Worm (Caenorhabditis elegans) whole organism, L2 larva: ENCODE data around the gene F40E10.5.

Experiments
- C34F6.9 ChIP-seq: fragments of 150-350 bp; optimal IDR thresholded peaks from 2 replicates; lab custom pipeline; 2014; ENCODE audit warnings: missing biosample characterization, missing genetic modification characterization
- F13H6.1 ChIP-seq: sonication (generic microtip); optimal IDR thresholded peaks from 2 replicates; lab custom pipeline; 2016; ENCODE audit warnings: missing genetic modification characterization, missing compliant biosample characterization
- R02D3.7 ChIP-seq: fragments of 150-350 bp; optimal IDR thresholded peaks from 2 replicates; lab custom pipeline; 2014; ENCODE audit warnings: missing biosample characterization, missing genetic modification characterization
- ZK546.5 ChIP-seq: sonication (generic microtip); optimal IDR thresholded peaks from 2 replicates; lab custom pipeline; 2017; ENCODE audit warnings: missing biosample characterization, missing genetic modification characterization
- alr-1 ChIP-seq: fragments of 150-350 bp; optimal IDR thresholded peaks from 2 replicates; lab custom pipeline; 2014; ENCODE audit warnings: missing biosample characterization, missing genetic modification characterization
- ama-1 ChIP-seq: fragments of 150-350 bp; optimal IDR thresholded peaks from 2 replicates; lab custom pipeline; 2018; ENCODE audit warnings: inconsistent platforms
- blmp-1 ChIP-seq: sonication (generic microtip); optimal IDR thresholded peaks from 2 replicates; lab custom pipeline; 2017; ENCODE audit warnings: missing genetic modification characterization, mild to moderate bottlenecking, missing compliant biosample characterization, antibody characterized with exemption, moderate library complexity; ENCODE audit not compliant: insufficient read depth
- ceh-16 ChIP-seq: fragments of 150-350 bp; optimal IDR thresholded peaks from 2 replicates; lab custom pipeline; 2014; ENCODE audit warnings: missing biosample characterization, missing genetic modification characterization
- crh-2 ChIP-seq: sonication (generic microtip); optimal IDR thresholded peaks from 2 replicates; lab custom pipeline; 2017; ENCODE audit warnings: missing biosample characterization, missing genetic modification characterization
- dmd-4 ChIP-seq: sonication (generic microtip); optimal IDR thresholded peaks from 2 replicates; lab custom pipeline; 2017; ENCODE audit warnings: missing biosample characterization, missing genetic modification characterization
- egl-27 ChIP-seq: sonication (generic microtip); optimal IDR thresholded peaks from 3 replicates; lab custom pipeline; 2017; ENCODE audit warnings: missing biosample characterization, missing genetic modification reagents, missing genetic modification characterization
- elt-1 ChIP-seq: fragments of 150-350 bp; optimal IDR thresholded peaks from 2 replicates; lab custom pipeline; 2014; ENCODE audit warnings: missing biosample characterization, missing genetic modification characterization
- fos-1 ChIP-seq: fragments of 150-350 bp; optimal IDR thresholded peaks from 2 replicates; lab custom pipeline; 2014; ENCODE audit warnings: missing biosample characterization, missing genetic modification characterization
- gmeb-1 ChIP-seq: fragments of 150-350 bp; optimal IDR thresholded peaks from 2 replicates; lab custom pipeline; 2014; ENCODE audit warnings: missing biosample characterization, missing genetic modification characterization
- lin-13 ChIP-seq: fragments of 150-350 bp; optimal IDR thresholded peaks from 2 replicates; lab custom pipeline; 2014; ENCODE audit warnings: missing biosample characterization, missing genetic modification reagents, missing genetic modification characterization
- lin-39 ChIP-seq: fragments of 150-350 bp; optimal IDR thresholded peaks from 2 replicates; lab custom pipeline; 2014; ENCODE audit warnings: missing biosample characterization, missing genetic modification reagents, missing genetic modification characterization
- lsy-2 ChIP-seq, 2 experiments: fragments of 150-350 bp in 1 of 2; sonication (generic microtip) in 1 of 2; optimal IDR thresholded peaks; 2 replicates each; lab custom pipeline; 2014 to 2017; ENCODE audit warnings: missing biosample characterization in 2 of 2, missing genetic modification characterization in 2 of 2
- mbf-1 ChIP-seq: sonication (generic microtip); optimal IDR thresholded peaks from 2 replicates; lab custom pipeline; 2017; ENCODE audit warnings: missing biosample characterization, missing genetic modification characterization
- mdl-1 ChIP-seq, 2 experiments: fragments of 150-350 bp in 1 of 2; sonication (generic microtip) in 1 of 2; optimal IDR thresholded peaks; 2 replicates each; lab custom pipeline; 2017; ENCODE audit warnings: missing biosample characterization in 2 of 2, missing genetic modification characterization in 2 of 2
- nhr-11 ChIP-seq: fragments of 150-350 bp; optimal IDR thresholded peaks from 2 replicates; lab custom pipeline; 2014; ENCODE audit warnings: missing biosample characterization, missing genetic modification characterization
- nhr-12 ChIP-seq: fragments of 150-350 bp; optimal IDR thresholded peaks from 2 replicates; lab custom pipeline; 2014; ENCODE audit warnings: missing biosample characterization, missing genetic modification characterization
- nhr-129 ChIP-seq: fragments of 150-350 bp; optimal IDR thresholded peaks from 2 replicates; lab custom pipeline; 2014; ENCODE audit warnings: missing biosample characterization, missing genetic modification characterization
- nhr-21 ChIP-seq: fragments of 150-350 bp; optimal IDR thresholded peaks from 2 replicates; lab custom pipeline; 2014; ENCODE audit warnings: missing biosample characterization, missing genetic modification characterization
- nhr-237 ChIP-seq: fragments of 150-350 bp; optimal IDR thresholded peaks from 2 replicates; lab custom pipeline; 2014; ENCODE audit warnings: missing biosample characterization, missing genetic modification characterization
- nhr-6 ChIP-seq: fragments of 150-350 bp; optimal IDR thresholded peaks from 2 replicates; lab custom pipeline; 2014; ENCODE audit warnings: missing biosample characterization, missing genetic modification characterization
- sem-4 ChIP-seq: fragments of 150-350 bp; optimal IDR thresholded peaks from 2 replicates; lab custom pipeline; 2014; ENCODE audit warnings: missing biosample characterization, missing genetic modification reagents, missing genetic modification characterization
- skn-1 ChIP-seq: sonication (generic microtip); optimal IDR thresholded peaks from 2 replicates; lab custom pipeline; 2017; ENCODE audit warnings: missing biosample characterization, missing genetic modification characterization
- sma-3 ChIP-seq: sonication (generic microtip); optimal IDR thresholded peaks from 2 replicates; lab custom pipeline; 2016; ENCODE audit warnings: missing genetic modification reagents, missing genetic modification characterization, missing compliant biosample characterization
- sma-9 ChIP-seq, 2 experiments: fragments of 150-350 bp in 1 of 2; sonication (generic microtip) in 1 of 2; optimal IDR thresholded peaks; 2 replicates each; lab custom pipeline; 2014 to 2016; ENCODE audit warnings: missing genetic modification characterization in 2 of 2, mild to moderate bottlenecking in 1 of 2, missing biosample characterization in 1 of 2, missing compliant biosample characterization in 1 of 2, missing genetic modification reagents in 1 of 2, moderate library complexity in 1 of 2
- snpc-4 ChIP-seq: fragments of 150-350 bp; optimal IDR thresholded peaks from 2 replicates; lab custom pipeline; 2014; ENCODE audit warnings: missing biosample characterization, missing genetic modification characterization
- unc-55 ChIP-seq: fragments of 150-350 bp; sonication (generic microtip); optimal IDR thresholded peaks from 3 replicates; lab custom pipeline; 2014; ENCODE audit warnings: missing biosample characterization, missing genetic modification reagents, missing genetic modification characterization
- zag-1 ChIP-seq: fragments of 150-350 bp; optimal IDR thresholded peaks from 2 replicates; lab custom pipeline; 2014; ENCODE audit warnings: missing biosample characterization, missing genetic modification characterization
- ztf-1 ChIP-seq: fragments of 200-800 bp; sonication (Bioruptor generic); conservative IDR thresholded peaks from 2 replicates; pipeline ENCODE4 v1.3.6; 2022; ENCODE audit warnings: missing genetic modification characterization, missing compliant biosample characterization
- ztf-11 ChIP-seq: sonication (generic microtip); optimal IDR thresholded peaks from 2 replicates; lab custom pipeline; 2017; ENCODE audit warnings: missing biosample characterization, missing genetic modification characterization
- ztf-4 ChIP-seq: fragments of 150-350 bp; optimal IDR thresholded peaks from 2 replicates; lab custom pipeline; 2014; ENCODE audit warnings: missing biosample characterization, missing genetic modification characterization

F40E10.5 gene

ce11 chrX:14695892-14696291, 5.7 kb upstream of the F40E10.5 start:
- TF ChIP-seq zag-1 (tag; lab: Kevin White, UChicago) = no peak
- no peak for TF ChIP-seq nhr-129 (tag; lab: Kevin White, UChicago)
- no peak for TF ChIP-seq elt-1 (tag; lab: Kevin White, UChicago)
- TF ChIP-seq nhr-12 (tag; lab: Kevin White, UChicago) = no peak
- no peak for TF ChIP-seq dmd-4 (tag; lab: Kevin White, UChicago)

- TF ChIP-seq nhr-237 (tag; lab: Kevin White, UChicago) (no peak), gmeb-1 (tag; lab: Kevin White, UChicago) (no peak), mbf-1 (tag; lab: Kevin White, UChicago) (no peak), blmp-1 (tag; lab: Kevin White, UChicago) (no peak), ztf-1 (no peak), sem-4 (tag; lab: Kevin White, UChicago) (no peak), lin-39 (tag; lab: Kevin White, UChicago) (no peak), ztf-11 (tag; lab: Kevin White, UChicago) (no peak), mdl-1 (tag; optimal IDR thresholded peaks at IDR 0.05; lab: Kevin White, UChicago) (no peak), sma-3 (no peak), egl-27 (tag; lab: Kevin White, UChicago) (no peak), alr-1 (tag; lab: Kevin White, UChicago) (no peak), C34F6.9 (tag; lab: Kevin White, UChicago) (no peak), crh-2 (tag; lab: Kevin White, UChicago) (no peak), nhr-12 (tag; lab: Kevin White, UChicago) (no peak), nhr-11 (tag; lab: Kevin White, UChicago) (no peak), skn-1 (tag; lab: Kevin White, UChicago) (no peak), fos-1 (tag; lab: Kevin White, UChicago) (no peak)
These were observed 1.7 kb upstream of the F40E10.5 start, which contains the start of gene hch-1 for ce11 chrX:14699866-14700265. Gene hch-1, minus strand, starts transcription at chrX:14699977.

- TF ChIP-seq unc-55 (GFP tag; lab: Kevin White, UChicago) (no peak), snpc-4 (tag; lab: Kevin White, UChicago) (peak; percentile 31), sma-9 (GFP tag; optimal IDR thresholded peaks at IDR 0.05; lab: Kevin White, UChicago) (no peak), sma-9 (tag; optimal IDR thresholded peaks at IDR 0.05; lab: Kevin White, UChicago) (no peak), mdl-1 (tag; optimal IDR thresholded peaks at IDR 0.05; lab: Kevin White, UChicago) (no peak), F13H6.1 (tag; lab: Kevin White, UChicago) (no peak), nhr-129 (tag; lab: Kevin White, UChicago) (no peak)
- TF ChIP-seq, all 48 proteins: peak for 1
These were observed 3.3 kb downstream of the F40E10.5 start for ce11 chrX:14704933-14705332.

ce11 chrX:14706698-14707285, 5.2 kb downstream of the F40E10.5 start, which contains the start of gene tmem-184:
Gene tmem-184, minus strand, starts transcription at chrX:14706861.
- TF ChIP-seq ztf-4 (tag; lab: Kevin White, UChicago) (no peak), R02D3.7 (tag; lab: Kevin White, UChicago) (no peak), nhr-129 (tag; lab: Kevin White, UChicago) (peak; percentile 29), crh-2 (tag; lab: Kevin White, UChicago) (peak; percentile 66), mbf-1 (tag; lab: Kevin White, UChicago) (no peak), snpc-4 (tag; lab: Kevin White, UChicago) (no peak), F13H6.1 (tag; lab: Kevin White, UChicago) (peak; percentile 7), sma-9 (GFP tag; optimal IDR thresholded peaks at IDR 0.05; lab: Kevin White, UChicago) (peak; percentile 70), sma-9 (tag; optimal IDR thresholded peaks at IDR 0.05; lab: Kevin White, UChicago) (no peak), ama-1 (lab: Kevin White, UChicago) (no peak), nhr-11 (tag; lab: Kevin White, UChicago) (no peak), unc-55 (GFP tag; lab: Kevin White, UChicago) (no peak), skn-1 (tag; lab: Kevin White, UChicago) (no peak), nhr-21 (tag; lab: Kevin White, UChicago) (peak; percentile 0), lin-13 (GFP tag; lab: Kevin White, UChicago) (no peak), sem-4 (tag; lab: Kevin White, UChicago) (no peak), sma-3 (peak; percentile 1), C34F6.9 (tag; lab: Kevin White, UChicago) (peak; percentile 22), nhr-6 (tag; lab: Kevin White, UChicago) (no peak), ceh-16 (tag; lab: Kevin White, UChicago) (no peak), ZK546.5 (tag; lab: Kevin White, UChicago) (no peak), blmp-1 (tag; lab: Kevin White, UChicago) (no peak), fos-1 (tag; lab: Kevin White, UChicago) (peak; percentile 89), lsy-2 (tag; optimal IDR thresholded peaks at IDR 0.05; lab: Kevin White, UChicago) (peak in 1 of 2 experiments; percentile 4), mdl-1 (tag; optimal IDR thresholded peaks at IDR 0.05; lab: Kevin White, UChicago) (no peak)
